Fruit fly (Drosophila melanogaster) whole organism, embryonic: Measurements from ENCODE around the gene Inx5.
A peak's percentile ranks its signal among the peaks of the same experiment; 100 is the strongest.

ENCODE experiments used
- B-H1 ChIP-seq: fragments of 200-800 bp; sonication (Bioruptor generic); IDR thresholded peaks from 3 replicates; pipeline ENCODE4 v1.3.6; 2022; ENCODE audit warnings: missing biosample characterization, missing genetic modification characterization
- CG10431 ChIP-seq: fragments of 200-800 bp; sonication (Bioruptor generic); optimal IDR thresholded peaks from 3 replicates; lab custom pipeline; 2018; ENCODE audit warnings: missing biosample characterization, mild to moderate bottlenecking, missing genetic modification characterization
- CG10959 ChIP-seq: fragments of 200-800 bp; sonication (Bioruptor generic); IDR thresholded peaks from 2 replicates; pipeline ENCODE4 v1.3.6; 2022; ENCODE audit warnings: missing biosample characterization, missing genetic modification characterization
- CG11456 ChIP-seq: fragments of 200-800 bp; sonication (Bioruptor generic); IDR thresholded peaks from 3 replicates; pipeline ENCODE4 v1.3.6; 2022; ENCODE audit warnings: missing biosample characterization, missing genetic modification characterization
- CG14710 ChIP-seq: fragments of 200-800 bp; sonication (Bioruptor generic); optimal IDR thresholded peaks from 3 replicates; lab custom pipeline; 2019; ENCODE audit warnings: missing biosample characterization, mild to moderate bottlenecking, missing genetic modification characterization, moderate library complexity
- CG2129 ChIP-seq: fragments of 200-800 bp; sonication (Bioruptor generic); IDR thresholded peaks from 2 replicates; pipeline ENCODE4 v1.3.6; 2022; ENCODE audit warnings: missing biosample characterization, missing genetic modification characterization; ENCODE audit not compliant: partially characterized antibody
- CG2875 ChIP-seq: fragments of 200-800 bp; sonication (Bioruptor generic); optimal IDR thresholded peaks from 2 replicates; lab custom pipeline; 2017; ENCODE audit warnings: missing biosample characterization, mild to moderate bottlenecking, missing genetic modification characterization, missing genetic modification reagents
- CG31224 ChIP-seq: fragments of 200-800 bp; sonication (Bioruptor generic); IDR thresholded peaks from 2 replicates; pipeline ENCODE4 v1.3.6; 2022; ENCODE audit warnings: missing biosample characterization, missing genetic modification characterization
- CG31388 ChIP-seq: fragments of 200-800 bp; sonication (Bioruptor generic); optimal IDR thresholded peaks from 2 replicates; lab custom pipeline; 2016; ENCODE audit warnings: missing biosample characterization, missing genetic modification characterization
- CG34422 ChIP-seq: fragments of 200-800 bp; sonication (Bioruptor generic); IDR thresholded peaks from 3 replicates; pipeline ENCODE4 v1.3.6; 2022; ENCODE audit warnings: missing biosample characterization, missing genetic modification characterization
- CG3838 ChIP-seq: fragments of 200-800 bp; sonication (Bioruptor generic); optimal IDR thresholded peaks from 3 replicates; lab custom pipeline; 2016; ENCODE audit warnings: missing biosample characterization, missing genetic modification characterization
- CG5245 ChIP-seq: fragments of 200-800 bp; sonication (Bioruptor generic); optimal IDR thresholded peaks from 3 replicates; lab custom pipeline; 2016; ENCODE audit warnings: missing biosample characterization, missing genetic modification characterization
- CG6765 ChIP-seq: fragments of 200-800 bp; sonication (Bioruptor generic); optimal IDR thresholded peaks from 3 replicates; lab custom pipeline; 2017; ENCODE audit warnings: missing biosample characterization, mild to moderate bottlenecking, missing genetic modification characterization
- CG7372 ChIP-seq: fragments of 200-800 bp; sonication (Bioruptor generic); IDR thresholded peaks from 2 replicates; pipeline ENCODE4 v1.3.6; 2022; ENCODE audit warnings: missing biosample characterization, missing genetic modification characterization
- CG7745 ChIP-seq: fragments of 200-800 bp; sonication (Bioruptor generic); optimal IDR thresholded peaks from 2 replicates; lab custom pipeline; 2018; ENCODE audit warnings: missing biosample characterization, mild to moderate bottlenecking, missing genetic modification characterization, moderate library complexity
- CG7987 ChIP-seq: fragments of 200-800 bp; sonication (Bioruptor generic); optimal IDR thresholded peaks from 2 replicates; lab custom pipeline; 2018; ENCODE audit warnings: missing biosample characterization, mild to moderate bottlenecking, missing genetic modification characterization, moderate library complexity
- CrebB ChIP-seq: fragments of 200-800 bp; sonication (Bioruptor generic); optimal IDR thresholded peaks from 3 replicates; lab custom pipeline; 2018; ENCODE audit warnings: missing biosample characterization, mild to moderate bottlenecking, missing genetic modification characterization
- Dad ChIP-seq: fragments of 200-800 bp; sonication (Bioruptor generic); optimal IDR thresholded peaks from 3 replicates; lab custom pipeline; 2016; ENCODE audit warnings: missing biosample characterization, missing genetic modification characterization
- E2f1 ChIP-seq: fragments of 200-800 bp; sonication (Bioruptor generic); IDR thresholded peaks from 2 replicates; pipeline ENCODE4 v1.3.6; 2022; ENCODE audit warnings: missing biosample characterization, missing genetic modification characterization
- GATAe ChIP-seq: fragments of 200-800 bp; sonication (Bioruptor generic); conservative IDR thresholded peaks from 2 replicates; pipeline ENCODE4 v1.3.6; 2022; ENCODE audit warnings: missing biosample characterization, missing genetic modification characterization
- Hr51 ChIP-seq, 2 experiments: fragments of 200-800 bp; sonication (Bioruptor generic); optimal IDR thresholded peaks; 2 replicates in 1 of 2; 3 replicates in 1 of 2; lab custom pipeline; 2016 to 2018; ENCODE audit warnings: missing biosample characterization in 2 of 2, missing genetic modification characterization in 2 of 2, mild to moderate bottlenecking in 1 of 2, moderate library complexity in 1 of 2
- Kr ChIP-seq: fragments of 200-800 bp; sonication (Bioruptor generic); optimal IDR thresholded peaks from 2 replicates; lab custom pipeline; 2017; ENCODE audit warnings: missing biosample characterization, mild to moderate bottlenecking, missing genetic modification characterization
- MBD-R2 ChIP-seq: fragments of 200-800 bp; sonication (Bioruptor generic); IDR thresholded peaks from 2 replicates; pipeline ENCODE4 v1.3.6; 2022; ENCODE audit warnings: missing biosample characterization, missing genetic modification characterization
- Neu2 ChIP-seq: fragments of 200-800 bp; sonication (Bioruptor generic); optimal IDR thresholded peaks from 3 replicates; lab custom pipeline; 2016; ENCODE audit warnings: missing biosample characterization, missing genetic modification characterization, borderline replicate concordance
- Optix ChIP-seq: fragments of 200-800 bp; sonication (Bioruptor generic); IDR thresholded peaks from 3 replicates; pipeline ENCODE4 v1.3.6; 2022; ENCODE audit warnings: missing biosample characterization, missing genetic modification characterization
- Sox102F ChIP-seq: fragments of 200-800 bp; sonication (Bioruptor generic); optimal IDR thresholded peaks from 2 replicates; lab custom pipeline; 2018; ENCODE audit warnings: missing biosample characterization, mild to moderate bottlenecking, missing genetic modification characterization, moderate library complexity
- Spps ChIP-seq: fragments of 200-800 bp; sonication (Bioruptor generic); optimal IDR thresholded peaks from 2 replicates; lab custom pipeline; 2018; ENCODE audit warnings: missing biosample characterization, mild to moderate bottlenecking, missing genetic modification characterization
- Stat92E ChIP-seq, 3 experiments: fragments of >200 bp in 2 of 3; fragments of 200-800 bp in 1 of 3; sonication (Bioruptor generic) in 1 of 3; optimal IDR thresholded peaks; 2 replicates each; lab custom pipeline; 2017 to 2019; ENCODE audit warnings: missing biosample characterization in 3 of 3, missing genetic modification characterization in 3 of 3, mild to moderate bottlenecking in 1 of 3, moderate library complexity in 1 of 3
- TFAM ChIP-seq: fragments of 200-800 bp; sonication (Bioruptor generic); optimal IDR thresholded peaks from 2 replicates; lab custom pipeline; 2017; ENCODE audit warnings: missing biosample characterization, missing genetic modification characterization, inconsistent platforms
- bowl ChIP-seq: fragments of 200-800 bp; sonication (Bioruptor generic); IDR thresholded peaks from 2 replicates; pipeline ENCODE4 v1.3.6; 2022; ENCODE audit warnings: missing biosample characterization, missing genetic modification characterization
- ci ChIP-seq: fragments of 200-800 bp; sonication (Bioruptor generic); IDR thresholded peaks from 3 replicates; pipeline ENCODE4 v1.3.6; 2022; ENCODE audit warnings: missing biosample characterization, missing genetic modification characterization
- croc ChIP-seq: fragments of 200-800 bp; sonication (Bioruptor generic); conservative IDR thresholded peaks from 3 replicates; pipeline ENCODE4 v1.3.6; 2022; ENCODE audit warnings: missing biosample characterization, missing genetic modification characterization
- emc ChIP-seq: fragments of 200-800 bp; sonication (Bioruptor generic); optimal IDR thresholded peaks from 2 replicates; lab custom pipeline; 2016; ENCODE audit warnings: missing biosample characterization, missing genetic modification characterization
- ewg ChIP-seq: fragments of 200-800 bp; sonication (Bioruptor generic); optimal IDR thresholded peaks from 3 replicates; lab custom pipeline; 2017; ENCODE audit warnings: mild to moderate bottlenecking, missing biosample characterization, missing genetic modification reagents, missing genetic modification characterization
- eyg ChIP-seq: fragments of 200-800 bp; sonication (Bioruptor generic); optimal IDR thresholded peaks from 3 replicates; lab custom pipeline; 2016; ENCODE audit warnings: missing biosample characterization, missing genetic modification characterization
- fd64A ChIP-seq: fragments of 200-800 bp; sonication (Bioruptor generic); optimal IDR thresholded peaks from 3 replicates; lab custom pipeline; 2018; ENCODE audit warnings: missing biosample characterization, mild to moderate bottlenecking, missing genetic modification characterization
- gcm2 ChIP-seq: fragments of 200-800 bp; sonication (Bioruptor generic); optimal IDR thresholded peaks from 2 replicates; lab custom pipeline; 2016; ENCODE audit warnings: missing biosample characterization, missing genetic modification characterization
- gfzf ChIP-seq: fragments of 200-800 bp; sonication (Bioruptor generic); optimal IDR thresholded peaks from 2 replicates; lab custom pipeline; 2016; ENCODE audit warnings: missing biosample characterization, mild to moderate bottlenecking, missing genetic modification characterization, moderate library complexity
- gsb-n ChIP-seq: fragments of 200-800 bp; sonication (Bioruptor generic); optimal IDR thresholded peaks from 3 replicates; lab custom pipeline; 2018; ENCODE audit warnings: missing biosample characterization, mild to moderate bottlenecking, missing genetic modification characterization
- klu ChIP-seq: fragments of 200-800 bp; sonication (Bioruptor generic); IDR thresholded peaks from 2 replicates; pipeline ENCODE4 v1.3.6; 2022; ENCODE audit warnings: missing biosample characterization, missing genetic modification characterization
- mam ChIP-seq: fragments of 200-800 bp; sonication (Bioruptor generic); optimal IDR thresholded peaks from 3 replicates; lab custom pipeline; 2016; ENCODE audit warnings: missing biosample characterization, missing genetic modification characterization
- peb ChIP-seq: fragments of 200-800 bp; sonication (Bioruptor generic); IDR thresholded peaks from 2 replicates; pipeline ENCODE4 v1.3.6; 2022; ENCODE audit warnings: missing biosample characterization, missing genetic modification characterization
- phol ChIP-seq: fragments of 200-800 bp; sonication (Bioruptor generic); optimal IDR thresholded peaks from 3 replicates; lab custom pipeline; 2018; ENCODE audit warnings: missing biosample characterization, mild to moderate bottlenecking, missing genetic modification characterization, moderate library complexity
- pros ChIP-seq: fragments of 200-800 bp; sonication (Bioruptor generic); optimal IDR thresholded peaks from 3 replicates; lab custom pipeline; 2019; ENCODE audit warnings: missing biosample characterization, mild to moderate bottlenecking, missing genetic modification characterization, moderate library complexity
- sd ChIP-seq: fragments of 200-800 bp; sonication (Bioruptor generic); optimal IDR thresholded peaks from 3 replicates; lab custom pipeline; 2018; ENCODE audit warnings: missing biosample characterization, mild to moderate bottlenecking, missing genetic modification characterization, moderate library complexity
- sima ChIP-seq: fragments of 200-800 bp; sonication (Bioruptor generic); optimal IDR thresholded peaks from 2 replicates; lab custom pipeline; 2016; ENCODE audit warnings: missing biosample characterization, missing genetic modification characterization
- slp2 ChIP-seq: fragments of 200-800 bp; sonication (Bioruptor generic); optimal IDR thresholded peaks from 2 replicates; lab custom pipeline; 2016; ENCODE audit warnings: missing biosample characterization, missing genetic modification characterization
- so ChIP-seq: fragments of 200-800 bp; sonication (Bioruptor generic); IDR thresholded peaks from 3 replicates; pipeline ENCODE4 v1.3.6; 2022; ENCODE audit warnings: missing biosample characterization, missing genetic modification characterization
- tio ChIP-seq: fragments of 200-800 bp; sonication (Bioruptor generic); optimal IDR thresholded peaks from 2 replicates; lab custom pipeline; 2017; ENCODE audit warnings: missing biosample characterization, missing genetic modification characterization, inconsistent platforms
- toy ChIP-seq: fragments of 200-800 bp; sonication (Bioruptor generic); IDR thresholded peaks from 2 replicates; pipeline ENCODE4 v1.3.6; 2022; ENCODE audit warnings: missing biosample characterization, missing genetic modification characterization
- wor ChIP-seq: fragments of 200-800 bp; sonication (Bioruptor generic); IDR thresholded peaks from 2 replicates; pipeline ENCODE4 v1.3.6; 2022; ENCODE audit warnings: missing biosample characterization, missing genetic modification characterization
- yki ChIP-seq: fragments of >200 bp; optimal IDR thresholded peaks from 3 replicates; lab custom pipeline; 2018
- zf30C ChIP-seq: fragments of 200-800 bp; sonication (Bioruptor generic); optimal IDR thresholded peaks from 3 replicates; lab custom pipeline; 2018; ENCODE audit warnings: missing biosample characterization, mild to moderate bottlenecking, missing genetic modification characterization

Gene Inx5

dm6 chrX:19164726-19165125 lies 6.0 kb downstream of the Inx5 start (continued):
- TF ChIP-seq fd64A (GFP tag; lab: Kevin White, UChicago) (no peak), sima (no peak), peb (no peak), croc (GFP tag; lab: Robert Waterston, UW) (no peak), Neu2 (no peak), tio (GFP tag; lab: Kevin White, UChicago) (peak; percentile 37), CG31224 (GFP tag; lab: Robert Waterston, UW) (no peak), sd (tag; lab: Kevin White, UChicago) (no peak), zf30C (peak; percentile 2), CG34422 (GFP tag; lab: Robert Waterston, UW) (no peak), Stat92E (GFP tag; optimal IDR thresholded peaks at IDR 0.05; lab: Kevin White, UChicago) (no peak), MBD-R2 (GFP tag; lab: Robert Waterston, UW) (no peak), Spps (tag; lab: Kevin White, UChicago) (no peak), gcm2 (GFP tag; lab: Kevin White, UChicago) (no peak), slp2 (GFP tag; lab: Kevin White, UChicago) (peak; percentile 17), ewg (GFP tag; lab: Kevin White, UChicago) (no peak), CG14710 (tag; lab: Kevin White, UChicago) (no peak), Sox102F (GFP tag; lab: Kevin White, UChicago) (peak; percentile 58), wor (GFP tag; lab: Robert Waterston, UW) (no peak), emc (GFP tag; lab: Kevin White, UChicago) (no peak), Kr (no peak), CG6765 (no peak), Dad (GFP tag; lab: Kevin White, UChicago) (no peak), gfzf (GFP tag; lab: Kevin White, UChicago) (no peak), CG11456 (GFP tag; lab: Robert Waterston, UW) (no peak), CG10959 (GFP tag; lab: Robert Waterston, UW) (no peak), so (no peak), CG7987 (GFP tag; lab: Kevin White, UChicago) (no peak), klu (GFP tag; lab: Robert Waterston, UW) (no peak), CG2129 (no peak), pros (GFP tag; lab: Kevin White, UChicago) (no peak), CrebB (tag; lab: Kevin White, UChicago) (no peak), CG31388 (GFP tag; lab: Kevin White, UChicago) (no peak), Hr51 (GFP tag; optimal IDR thresholded peaks at IDR 0.05; lab: Kevin White, UChicago) (peak in 1 of 2 experiments; percentile 55), ci (GFP tag; lab: Robert Waterston, UW) (no peak), CG2875 (GFP tag; lab: Kevin White, UChicago) (no peak), B-H1 (GFP tag; lab: Robert Waterston, UW) (no peak), GATAe (GFP tag; lab: Robert Waterston, UW) (no peak; the same call in 1 of the 2 replicates), eyg (no peak), toy (GFP tag; lab: Robert Waterston, UW) (no peak), CG7372 (GFP tag; lab: Robert Waterston, UW) (no peak), Optix (no peak), CG3838 (GFP tag; lab: Kevin White, UChicago) (no peak), TFAM (GFP tag; lab: Kevin White, UChicago) (no peak), yki (lab: Kevin White, UChicago) (no peak), mam (peak; percentile 27), CG10431 (GFP tag; lab: Kevin White, UChicago) (no peak), gsb-n (tag; lab: Kevin White, UChicago) (no peak), phol (tag; lab: Kevin White, UChicago) (peak; percentile 26), E2f1 (GFP tag; lab: Robert Waterston, UW) (no peak), bowl (no peak), CG7745 (no peak), CG5245 (GFP tag; lab: Kevin White, UChicago) (no peak)
